Worm (Caenorhabditis elegans) whole organism, L1 larva: Measurements from ENCODE around the gene Y42A5A.3.

Source experiments
- F16B12.6 ChIP-seq: fragments of 150-350 bp; optimal IDR thresholded peaks from 2 replicates; lab custom pipeline; 2014; ENCODE audit warnings: missing biosample characterization, missing genetic modification characterization
- Y116A8C.19 ChIP-seq: sonication (generic microtip); optimal IDR thresholded peaks from 2 replicates; lab custom pipeline; 2016; ENCODE audit warnings: missing compliant biosample characterization, missing genetic modification characterization, borderline replicate concordance
- alr-1 ChIP-seq: fragments of 200-800 bp; sonication (Bioruptor generic); optimal IDR thresholded peaks from 2 replicates; lab custom pipeline; 2018; ENCODE audit warnings: borderline replicate concordance, mild to moderate bottlenecking, missing genetic modification characterization, missing compliant biosample characterization
- aly-2 ChIP-seq: fragments of 150-350 bp; optimal IDR thresholded peaks from 2 replicates; lab custom pipeline; 2014; ENCODE audit warnings: missing biosample characterization, missing genetic modification characterization
- ceh-63 ChIP-seq: fragments of 200-800 bp; sonication (Bioruptor generic); optimal IDR thresholded peaks from 2 replicates; lab custom pipeline; 2018; ENCODE audit warnings: mild to moderate bottlenecking, missing genetic modification characterization, missing compliant biosample characterization
- ceh-82 ChIP-seq, 3 experiments: fragments of 150-350 bp in 1 of 3; sonication (generic microtip) in 2 of 3; optimal IDR thresholded peaks; 2 replicates each; lab custom pipeline; 2014 to 2017; ENCODE audit warnings: missing biosample characterization in 3 of 3, missing genetic modification characterization in 3 of 3
- ceh-88 ChIP-seq: fragments of 200-800 bp; sonication (Bioruptor generic); IDR thresholded peaks from 2 replicates; pipeline ENCODE4 v1.3.6; 2022; ENCODE audit warnings: missing genetic modification characterization, missing compliant biosample characterization
- efl-1 ChIP-seq, 4 experiments: fragments of 150-350 bp; optimal IDR thresholded peaks in 3 of 4; peaks in 1 of 4; 1 replicate in 1 of 4; 2 replicates in 3 of 4; lab custom pipeline; 2014; ENCODE audit warnings: missing biosample characterization in 2 of 4, missing genetic modification characterization in 2 of 4, missing genetic modification reagents in 2 of 4
- egl-13 ChIP-seq: sonication (generic microtip); optimal IDR thresholded peaks from 2 replicates; lab custom pipeline; 2016; ENCODE audit warnings: missing genotype, missing genetic modification reagents, missing genetic modification characterization, missing compliant biosample characterization
- egl-27 ChIP-seq, 2 experiments: fragments of 150-350 bp in 1 of 2; sonication (generic microtip); optimal IDR thresholded peaks; 3 replicates each; lab custom pipeline; 2017 to 2018; ENCODE audit warnings: missing biosample characterization in 2 of 2, missing genetic modification characterization in 2 of 2, missing genetic modification reagents in 2 of 2
- elt-2 ChIP-seq: sonication (generic microtip); optimal IDR thresholded peaks from 2 replicates; lab custom pipeline; 2016; ENCODE audit warnings: missing genetic modification characterization, mild to moderate bottlenecking, inconsistent platforms, missing compliant biosample characterization, missing genetic modification reagents
- fkh-10 ChIP-seq: sonication (generic microtip); optimal IDR thresholded peaks from 2 replicates; lab custom pipeline; 2017; ENCODE audit warnings: missing biosample characterization, missing genetic modification reagents, missing genetic modification characterization
- fkh-4 ChIP-seq: sonication (generic microtip); optimal IDR thresholded peaks from 2 replicates; lab custom pipeline; 2016; ENCODE audit warnings: missing compliant biosample characterization, missing genetic modification characterization, borderline replicate concordance
- fkh-8 ChIP-seq: sonication (generic microtip); optimal IDR thresholded peaks from 2 replicates; lab custom pipeline; 2016; ENCODE audit warnings: mild to moderate bottlenecking, missing genetic modification characterization, missing compliant biosample characterization
- fos-1 ChIP-seq: fragments of 150-350 bp; optimal IDR thresholded peaks from 2 replicates; lab custom pipeline; 2014; ENCODE audit warnings: missing biosample characterization, missing genetic modification characterization
- hlh-17 ChIP-seq: fragments of 200-800 bp; sonication (Bioruptor generic); optimal IDR thresholded peaks from 2 replicates; lab custom pipeline; 2018; ENCODE audit warnings: missing genetic modification characterization, mild to moderate bottlenecking, missing compliant biosample characterization, moderate library complexity, borderline replicate concordance
- hlh-4 ChIP-seq: sonication (generic microtip); optimal IDR thresholded peaks from 2 replicates; lab custom pipeline; 2016; ENCODE audit warnings: mild to moderate bottlenecking, missing genetic modification characterization, missing compliant biosample characterization
- hpl-2 ChIP-seq: fragments of 150-350 bp; optimal IDR thresholded peaks from 2 replicates; lab custom pipeline; 2014; ENCODE audit warnings: missing biosample characterization, missing genetic modification reagents, missing genetic modification characterization
- irx-1 ChIP-seq: sonication (generic microtip); optimal IDR thresholded peaks from 2 replicates; lab custom pipeline; 2016; ENCODE audit warnings: missing genetic modification characterization, missing compliant biosample characterization
- isw-1 ChIP-seq: fragments of 200-800 bp; sonication (Bioruptor generic); IDR thresholded peaks from 2 replicates; pipeline ENCODE4 v1.3.6; 2022; ENCODE audit warnings: missing genetic modification characterization, missing compliant biosample characterization
- jun-1 ChIP-seq: fragments of 150-350 bp; optimal IDR thresholded peaks from 2 replicates; lab custom pipeline; 2014; ENCODE audit warnings: missing biosample characterization, missing genetic modification reagents, missing genetic modification characterization
- lin-13 ChIP-seq: fragments of 150-350 bp; optimal IDR thresholded peaks from 2 replicates; lab custom pipeline; 2014; ENCODE audit warnings: missing biosample characterization, missing genetic modification reagents, missing genetic modification characterization
- lin-15B ChIP-seq: fragments of 150-350 bp; sonication (generic microtip); optimal IDR thresholded peaks from 3 replicates; lab custom pipeline; 2014; ENCODE audit warnings: missing biosample characterization, missing genetic modification characterization
- lin-39 ChIP-seq: fragments of 150-350 bp; optimal IDR thresholded peaks from 2 replicates; lab custom pipeline; 2014; ENCODE audit warnings: missing biosample characterization, missing genetic modification reagents, missing genetic modification characterization
- mab-9 ChIP-seq: fragments of 200-800 bp; sonication (Bioruptor generic); IDR thresholded peaks from 2 replicates; pipeline ENCODE4 v1.3.6; 2022; ENCODE audit warnings: missing genetic modification reagents, missing genetic modification characterization, missing compliant biosample characterization
- mdl-1 ChIP-seq, 2 experiments: fragments of 150-350 bp; optimal IDR thresholded peaks; 2 replicates each; lab custom pipeline; 2014 to 2017; ENCODE audit warnings: missing biosample characterization in 2 of 2, missing genetic modification characterization in 2 of 2, inconsistent platforms in 1 of 2
- nhr-11 ChIP-seq: fragments of 150-350 bp; optimal IDR thresholded peaks from 2 replicates; lab custom pipeline; 2014; ENCODE audit warnings: missing biosample characterization, missing genetic modification characterization
- nhr-12 ChIP-seq: sonication (generic microtip); optimal IDR thresholded peaks from 2 replicates; lab custom pipeline; 2017; ENCODE audit warnings: missing biosample characterization, missing genetic modification characterization
- nhr-20 ChIP-seq: sonication (generic microtip); optimal IDR thresholded peaks from 2 replicates; lab custom pipeline; 2016; ENCODE audit warnings: mild to moderate bottlenecking, missing genetic modification characterization, missing compliant biosample characterization
- nhr-237 ChIP-seq: fragments of 150-350 bp; optimal IDR thresholded peaks from 2 replicates; lab custom pipeline; 2014; ENCODE audit warnings: missing biosample characterization, missing genetic modification characterization
- nhr-28 ChIP-seq: fragments of 150-350 bp; optimal IDR thresholded peaks from 2 replicates; lab custom pipeline; 2014; ENCODE audit warnings: missing biosample characterization, missing genetic modification characterization
- nhr-71 ChIP-seq: sonication (generic microtip); optimal IDR thresholded peaks from 2 replicates; lab custom pipeline; 2016; ENCODE audit warnings: mild to moderate bottlenecking, missing genetic modification characterization, moderate library complexity, missing compliant biosample characterization
- nhr-84 ChIP-seq: sonication (generic microtip); optimal IDR thresholded peaks from 2 replicates; lab custom pipeline; 2017; ENCODE audit warnings: missing biosample characterization, missing genetic modification characterization
- nhr-90 ChIP-seq: sonication (generic microtip); optimal IDR thresholded peaks from 2 replicates; lab custom pipeline; 2016; ENCODE audit warnings: mild to moderate bottlenecking, missing genetic modification characterization, missing compliant biosample characterization; ENCODE audit not compliant: poor library complexity
- pag-3 ChIP-seq: sonication (generic microtip); optimal IDR thresholded peaks from 2 replicates; lab custom pipeline; 2017; ENCODE audit warnings: missing genetic modification characterization, mild to moderate bottlenecking, missing compliant biosample characterization, antibody characterized with exemption, borderline replicate concordance; ENCODE audit not compliant: insufficient read depth
- pqm-1 ChIP-seq: sonication (generic microtip); optimal IDR thresholded peaks from 3 replicates; lab custom pipeline; 2017; ENCODE audit warnings: missing biosample characterization, missing genetic modification characterization
- rnt-1 ChIP-seq: sonication (generic microtip); optimal IDR thresholded peaks from 2 replicates; lab custom pipeline; 2016; ENCODE audit warnings: mild to moderate bottlenecking, missing genetic modification characterization, moderate library complexity, missing compliant biosample characterization
- skn-1 ChIP-seq: fragments of 150-350 bp; optimal IDR thresholded peaks from 2 replicates; lab custom pipeline; 2014; ENCODE audit warnings: missing biosample characterization, missing genetic modification characterization
- snpc-4 ChIP-seq: fragments of 150-350 bp; optimal IDR thresholded peaks from 2 replicates; lab custom pipeline; 2014; ENCODE audit warnings: missing biosample characterization, missing genetic modification characterization
- snu-23 ChIP-seq: sonication (generic microtip); optimal IDR thresholded peaks from 2 replicates; lab custom pipeline; 2016; ENCODE audit warnings: missing genetic modification characterization, missing compliant biosample characterization
- sptf-1 ChIP-seq: fragments of 150-350 bp; optimal IDR thresholded peaks from 2 replicates; lab custom pipeline; 2014; ENCODE audit warnings: missing biosample characterization, missing genetic modification characterization
- sup-37 ChIP-seq: fragments of 200-800 bp; sonication (Bioruptor generic); optimal IDR thresholded peaks from 2 replicates; lab custom pipeline; 2018; ENCODE audit warnings: mild to moderate bottlenecking, missing genetic modification characterization, missing compliant biosample characterization
- tlp-1 ChIP-seq: fragments of 150-350 bp; optimal IDR thresholded peaks from 2 replicates; lab custom pipeline; 2014; ENCODE audit warnings: missing biosample characterization, missing genetic modification characterization
- unc-30 ChIP-seq: sonication (generic microtip); optimal IDR thresholded peaks from 2 replicates; lab custom pipeline; 2017; ENCODE audit warnings: missing biosample characterization, missing genetic modification characterization
- unc-62 ChIP-seq: fragments of 150-350 bp; optimal IDR thresholded peaks from 2 replicates; lab custom pipeline; 2014; ENCODE audit warnings: missing biosample characterization, missing genetic modification reagents, missing genetic modification characterization
- unc-86 ChIP-seq: sonication (generic microtip); optimal IDR thresholded peaks from 2 replicates; lab custom pipeline; 2016; ENCODE audit warnings: missing genetic modification characterization, missing compliant biosample characterization
- zag-1 ChIP-seq: fragments of 150-350 bp; optimal IDR thresholded peaks from 2 replicates; lab custom pipeline; 2014; ENCODE audit warnings: missing biosample characterization, missing genetic modification characterization
- ztf-4 ChIP-seq: fragments of 150-350 bp; optimal IDR thresholded peaks from 2 replicates; lab custom pipeline; 2014; ENCODE audit warnings: missing biosample characterization, missing genetic modification characterization

Y42A5A.3 gene

DNA sequence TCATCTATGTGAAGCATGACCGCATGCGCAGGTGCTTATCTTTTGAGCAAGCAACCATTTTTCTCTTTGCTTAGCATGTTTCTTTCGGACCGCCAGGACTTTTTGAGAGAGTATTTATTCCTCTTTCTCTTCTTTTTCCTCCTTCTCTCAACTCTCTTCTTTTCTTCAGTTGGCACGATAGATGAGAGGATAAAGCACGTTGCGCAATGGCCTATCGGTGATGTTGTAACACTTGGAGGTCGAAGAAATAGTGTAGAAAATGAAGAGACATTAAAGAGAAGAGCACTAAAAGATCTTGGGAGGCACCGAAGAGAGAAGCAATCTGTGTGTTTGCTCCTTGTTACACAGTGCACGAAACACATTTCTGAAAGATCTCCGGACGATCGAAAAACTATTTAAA is 12.1 kb downstream of the Y42A5A.3 start (continued):
- TF ChIP-seq ceh-88 (GFP tag; lab: Robert Waterston, UW) (no peak), hlh-4 (tag; lab: Kevin White, UChicago) (no peak), nhr-20 (tag; lab: Kevin White, UChicago) (peak; percentile 47), snpc-4 (no peak), pqm-1 (no peak), nhr-237 (tag; lab: Kevin White, UChicago) (no peak), unc-62 (GFP tag; lab: Kevin White, UChicago) (no peak), rnt-1 (tag; lab: Kevin White, UChicago) (peak; percentile 84), unc-30 (tag; lab: Kevin White, UChicago) (no peak)

- no peak for TF ChIP-seq egl-13
- TF ChIP-seq efl-1 (optimal IDR thresholded peaks at IDR 0.05; lab: Kevin White, UChicago) = no peak
- TF ChIP-seq efl-1 (GFP tag; optimal IDR thresholded peaks at IDR 0.05 in 1 of 2; lab: Kevin White, UChicago) = no peak
- no peak for TF ChIP-seq lin-39 (tag; lab: Kevin White, UChicago)
- TF ChIP-seq alr-1 = no peak
- TF ChIP-seq, all 84 proteins: peak for 0
Observed at ce11 chrV:11082964-11083363, 12.8 kb downstream of the Y42A5A.3 start.

ce11 chrV:11082475-11082874 is 13.3 kb downstream of the Y42A5A.3 start:
- TF ChIP-seq fkh-10 (GFP tag; lab: Kevin White, UChicago) (no peak), zag-1 (tag; lab: Kevin White, UChicago) (no peak), ztf-4 (tag; lab: Kevin White, UChicago) (peak; percentile 81), tlp-1 (no peak), efl-1 (optimal IDR thresholded peaks at IDR 0.05; lab: Kevin White, UChicago) (peak; percentile 25 to 39), efl-1 (GFP tag; optimal IDR thresholded peaks at IDR 0.05 in 1 of 2; lab: Kevin White, UChicago) (peak in 1 of 2 experiments; percentile 81), nhr-90 (tag; lab: Kevin White, UChicago) (peak; percentile 24), fkh-8 (tag; lab: Kevin White, UChicago) (no peak), snu-23 (peak; percentile 76), F16B12.6 (tag; lab: Kevin White, UChicago) (no peak), elt-2 (no peak), skn-1 (tag; lab: Kevin White, UChicago) (no peak), isw-1 (GFP tag; lab: Robert Waterston, UW) (no peak), mdl-1 (tag; optimal IDR thresholded peaks at IDR 0.05; lab: Kevin White, UChicago) (peak in 1 of 2 experiments; percentile 22), nhr-84 (tag; lab: Kevin White, UChicago) (no peak), egl-27 (tag; optimal IDR thresholded peaks at IDR 0.05; lab: Kevin White, UChicago) (peak in 1 of 2 experiments; percentile 24), alr-1 (no peak), lin-13 (GFP tag; lab: Kevin White, UChicago) (peak; percentile 14), fos-1 (peak; percentile 12), ceh-82 (tag; optimal IDR thresholded peaks at IDR 0.05; lab: Kevin White, UChicago) (peak; percentile 1 to 55 (median 34)), nhr-71 (tag; lab: Kevin White, UChicago) (peak; percentile 93), irx-1 (peak; percentile 49), fkh-4 (tag; lab: Kevin White, UChicago) (no peak), ceh-88 (GFP tag; lab: Robert Waterston, UW) (no peak), sup-37 (GFP tag; lab: Kevin White, UChicago) (peak; percentile 71), unc-62 (GFP tag; lab: Kevin White, UChicago) (no peak), lin-15B (tag; lab: Kevin White, UChicago) (no peak), sptf-1 (tag; lab: Kevin White, UChicago) (no peak), hlh-17 (GFP tag; lab: Kevin White, UChicago) (no peak), aly-2 (peak; percentile 96), pag-3 (tag; lab: Kevin White, UChicago) (peak; percentile 40), unc-86 (tag; lab: Kevin White, UChicago) (no peak), hlh-4 (tag; lab: Kevin White, UChicago) (no peak), mab-9 (GFP tag; lab: Robert Waterston, UW) (no peak), nhr-12 (tag; lab: Kevin White, UChicago) (no peak), nhr-11 (tag; lab: Kevin White, UChicago) (peak; percentile 81), jun-1 (tag; lab: Kevin White, UChicago) (no peak), ceh-63 (GFP tag; lab: Kevin White, UChicago) (no peak), Y116A8C.19 (tag; lab: Kevin White, UChicago) (no peak), nhr-28 (tag; lab: Kevin White, UChicago) (no peak), hpl-2 (GFP tag; lab: Kevin White, UChicago) (no peak), nhr-237 (tag; lab: Kevin White, UChicago) (no peak)
